Fruit fly (Drosophila melanogaster) whole organism, embryonic: Measurements from ENCODE around the gene CG4025.

Experiments used
- Bteb2 ChIP-seq: fragments of 200-800 bp; sonication (Bioruptor generic); optimal IDR thresholded peaks from 2 replicates; lab custom pipeline; 2016; ENCODE audit warnings: missing biosample characterization, missing genetic modification characterization
- CG12299 ChIP-seq: fragments of 200-800 bp; sonication (Bioruptor generic); optimal IDR thresholded peaks from 2 replicates; lab custom pipeline; 2018; ENCODE audit warnings: missing biosample characterization, mild to moderate bottlenecking, missing genetic modification characterization
- CG12769 ChIP-seq: fragments of 200-800 bp; sonication (Bioruptor generic); optimal IDR thresholded peaks from 2 replicates; lab custom pipeline; 2019; ENCODE audit warnings: missing biosample characterization, mild to moderate bottlenecking, missing genetic modification characterization, moderate library complexity
- CG13624 ChIP-seq: fragments of 200-800 bp; sonication (Bioruptor generic); optimal IDR thresholded peaks from 2 replicates; lab custom pipeline; 2016; ENCODE audit warnings: missing biosample characterization, missing genetic modification characterization
- CG14441 ChIP-seq: fragments of 200-800 bp; sonication (Bioruptor generic); IDR thresholded peaks from 2 replicates; pipeline ENCODE4 v1.3.6; 2022; ENCODE audit warnings: missing biosample characterization, missing genetic modification characterization
- CG15011 ChIP-seq: fragments of 200-800 bp; sonication (Bioruptor generic); optimal IDR thresholded peaks from 3 replicates; lab custom pipeline; 2018; ENCODE audit warnings: missing biosample characterization, mild to moderate bottlenecking, missing genetic modification characterization
- CG15479 ChIP-seq: fragments of 200-800 bp; sonication (Bioruptor generic); optimal IDR thresholded peaks from 3 replicates; lab custom pipeline; 2019; ENCODE audit warnings: missing biosample characterization, mild to moderate bottlenecking, missing genetic modification characterization, moderate library complexity
- CG15601 ChIP-seq: fragments of 200-800 bp; sonication (Bioruptor generic); optimal IDR thresholded peaks from 3 replicates; lab custom pipeline; 2019; ENCODE audit warnings: missing biosample characterization, mild to moderate bottlenecking, missing genetic modification characterization, moderate library complexity
- CG17186 ChIP-seq: fragments of 200-800 bp; sonication (Bioruptor generic); optimal IDR thresholded peaks from 3 replicates; lab custom pipeline; 2017; ENCODE audit warnings: missing biosample characterization, missing genetic modification reagents, missing genetic modification characterization
- CG17359 ChIP-seq: fragments of 200-800 bp; sonication (Bioruptor generic); optimal IDR thresholded peaks from 3 replicates; lab custom pipeline; 2018; ENCODE audit warnings: missing biosample characterization, mild to moderate bottlenecking, missing genetic modification characterization, moderate library complexity
- CG17385 ChIP-seq: fragments of 200-800 bp; sonication (Bioruptor generic); optimal IDR thresholded peaks from 3 replicates; lab custom pipeline; 2018; ENCODE audit warnings: missing biosample characterization, mild to moderate bottlenecking, missing genetic modification characterization
- CG17568 ChIP-seq: fragments of 200-800 bp; sonication (Bioruptor generic); optimal IDR thresholded peaks from 2 replicates; lab custom pipeline; 2018; ENCODE audit warnings: missing biosample characterization, mild to moderate bottlenecking, missing genetic modification characterization, moderate library complexity
- CG17612 ChIP-seq: fragments of 200-800 bp; sonication (Bioruptor generic); IDR thresholded peaks from 2 replicates; pipeline ENCODE4 v1.3.6; 2022; ENCODE audit warnings: missing biosample characterization, missing genetic modification characterization
- CG1792 ChIP-seq: fragments of 200-800 bp; sonication (Bioruptor generic); optimal IDR thresholded peaks from 2 replicates; lab custom pipeline; 2016; ENCODE audit warnings: missing biosample characterization, missing genetic modification characterization
- CG2199 ChIP-seq: fragments of 200-800 bp; sonication (Bioruptor generic); IDR thresholded peaks from 3 replicates; pipeline ENCODE4 v1.3.6; 2022; ENCODE audit warnings: missing biosample characterization, missing genetic modification characterization
- CG2889 ChIP-seq: fragments of 200-800 bp; sonication (Bioruptor generic); IDR thresholded peaks from 3 replicates; pipeline ENCODE4 v1.3.6; 2022; ENCODE audit warnings: missing biosample characterization, missing genetic modification characterization
- CG34422 ChIP-seq: fragments of 200-800 bp; sonication (Bioruptor generic); IDR thresholded peaks from 3 replicates; pipeline ENCODE4 v1.3.6; 2022; ENCODE audit warnings: missing biosample characterization, missing genetic modification characterization
- CG3838 ChIP-seq: fragments of 200-800 bp; sonication (Bioruptor generic); optimal IDR thresholded peaks from 3 replicates; lab custom pipeline; 2016; ENCODE audit warnings: missing biosample characterization, missing genetic modification characterization
- CG4282 ChIP-seq: fragments of 200-800 bp; sonication (Bioruptor generic); optimal IDR thresholded peaks from 2 replicates; lab custom pipeline; 2016; ENCODE audit warnings: missing biosample characterization, missing genetic modification characterization
- CG6791 ChIP-seq: fragments of 200-800 bp; sonication (Bioruptor generic); IDR thresholded peaks from 3 replicates; pipeline ENCODE4 v1.3.6; 2022; ENCODE audit warnings: missing biosample characterization, missing genetic modification characterization; ENCODE audit not compliant: partially characterized antibody
- CG8765 ChIP-seq: fragments of 200-800 bp; sonication (Bioruptor generic); IDR thresholded peaks from 2 replicates; pipeline ENCODE4 v1.3.6; 2022; ENCODE audit warnings: missing biosample characterization, missing genetic modification characterization
- Gsc ChIP-seq: fragments of 200-800 bp; sonication (Bioruptor generic); IDR thresholded peaks from 2 replicates; pipeline ENCODE4 v1.3.6; 2022; ENCODE audit warnings: missing biosample characterization, missing genetic modification characterization
- H2.0 ChIP-seq: fragments of 200-800 bp; sonication (Bioruptor generic); IDR thresholded peaks from 2 replicates; pipeline ENCODE4 v1.3.6; 2022; ENCODE audit warnings: missing biosample characterization, missing genetic modification characterization
- Hey ChIP-seq: fragments of 200-800 bp; sonication (Bioruptor generic); optimal IDR thresholded peaks from 3 replicates; lab custom pipeline; 2018; ENCODE audit warnings: missing biosample characterization, mild to moderate bottlenecking, missing genetic modification characterization
- Hmr ChIP-seq: fragments of 200-800 bp; sonication (Bioruptor generic); optimal IDR thresholded peaks from 3 replicates; lab custom pipeline; 2017; ENCODE audit warnings: mild to moderate bottlenecking, missing biosample characterization, missing genetic modification reagents, missing genetic modification characterization
- Med ChIP-seq: fragments of 200-800 bp; sonication (Bioruptor generic); peaks from one replicate; lab custom pipeline; 2016; ENCODE audit warnings: missing biosample characterization, missing genetic modification characterization, mild to moderate bottlenecking, inconsistent platforms, moderate library complexity
- Myb ChIP-seq: fragments of 200-800 bp; sonication (Bioruptor generic); optimal IDR thresholded peaks from 2 replicates; lab custom pipeline; 2016; ENCODE audit warnings: missing biosample characterization, missing genetic modification characterization
- NK7.1 ChIP-seq: fragments of 200-800 bp; sonication (Bioruptor generic); optimal IDR thresholded peaks from 3 replicates; lab custom pipeline; 2016; ENCODE audit warnings: missing biosample characterization, missing genetic modification characterization
- Optix ChIP-seq: fragments of 200-800 bp; sonication (Bioruptor generic); IDR thresholded peaks from 3 replicates; pipeline ENCODE4 v1.3.6; 2022; ENCODE audit warnings: missing biosample characterization, missing genetic modification characterization
- Rfx ChIP-seq: fragments of 200-800 bp; sonication (Bioruptor generic); IDR thresholded peaks from 2 replicates; pipeline ENCODE4 v1.3.6; 2022; ENCODE audit warnings: missing biosample characterization, missing genetic modification characterization
- Sry-δ ChIP-seq: fragments of 200-800 bp; sonication (Bioruptor generic); optimal IDR thresholded peaks from 2 replicates; lab custom pipeline; 2016; ENCODE audit warnings: missing biosample characterization, missing genetic modification characterization
- TFAM ChIP-seq: fragments of 200-800 bp; sonication (Bioruptor generic); optimal IDR thresholded peaks from 2 replicates; lab custom pipeline; 2017; ENCODE audit warnings: missing biosample characterization, missing genetic modification characterization, inconsistent platforms
- Taf1 ChIP-seq: fragments of 200-800 bp; sonication (Bioruptor generic); IDR thresholded peaks from 2 replicates; pipeline ENCODE4 v1.3.6; 2022; ENCODE audit warnings: missing biosample characterization, missing genetic modification characterization
- Tbp ChIP-seq: fragments of >200 bp; optimal IDR thresholded peaks from 2 replicates; lab custom pipeline; 2018; ENCODE audit warnings: missing biosample characterization, missing genetic modification characterization
- ab ChIP-seq: fragments of 200-800 bp; sonication (Bioruptor generic); optimal IDR thresholded peaks from 2 replicates; lab custom pipeline; 2016; ENCODE audit warnings: missing biosample characterization, missing genetic modification characterization
- ac ChIP-seq: fragments of 200-800 bp; sonication (Bioruptor generic); optimal IDR thresholded peaks from 3 replicates; lab custom pipeline; 2017; ENCODE audit warnings: missing biosample characterization, mild to moderate bottlenecking, missing genetic modification characterization
- amos ChIP-seq: fragments of 200-800 bp; sonication (Bioruptor generic); IDR thresholded peaks from 2 replicates; pipeline ENCODE4 v1.3.6; 2022; ENCODE audit warnings: missing biosample characterization, missing genetic modification characterization; ENCODE audit not compliant: partially characterized antibody
- ash1 ChIP-seq: fragments of 200-800 bp; sonication (Bioruptor generic); optimal IDR thresholded peaks from 2 replicates; lab custom pipeline; 2018; ENCODE audit warnings: missing biosample characterization, mild to moderate bottlenecking, missing genetic modification characterization
- chm ChIP-seq: fragments of 200-800 bp; sonication (Bioruptor generic); IDR thresholded peaks from 2 replicates; pipeline ENCODE4 v1.3.6; 2022; ENCODE audit warnings: missing biosample characterization, missing genetic modification characterization
- chn ChIP-seq: fragments of 200-800 bp; sonication (Bioruptor generic); optimal IDR thresholded peaks from 2 replicates; lab custom pipeline; 2016; ENCODE audit warnings: missing biosample characterization, missing genetic modification characterization
- dmrt99B ChIP-seq: fragments of 200-800 bp; sonication (Bioruptor generic); optimal IDR thresholded peaks from 2 replicates; lab custom pipeline; 2018; ENCODE audit warnings: missing biosample characterization, mild to moderate bottlenecking, missing genetic modification characterization, moderate library complexity
- gro ChIP-seq: fragments of 200-800 bp; sonication (Bioruptor generic); optimal IDR thresholded peaks from 2 replicates; lab custom pipeline; 2016; ENCODE audit warnings: missing biosample characterization, missing genetic modification characterization
- gsb-n ChIP-seq: fragments of 200-800 bp; sonication (Bioruptor generic); optimal IDR thresholded peaks from 3 replicates; lab custom pipeline; 2018; ENCODE audit warnings: missing biosample characterization, mild to moderate bottlenecking, missing genetic modification characterization
- her ChIP-seq: fragments of 200-800 bp; sonication (Bioruptor generic); optimal IDR thresholded peaks from 2 replicates; lab custom pipeline; 2016; ENCODE audit warnings: missing biosample characterization, missing genetic modification characterization
- pum ChIP-seq: fragments of 200-800 bp; sonication (Bioruptor generic); optimal IDR thresholded peaks from 2 replicates; lab custom pipeline; 2016; ENCODE audit warnings: missing biosample characterization, missing genetic modification characterization
- schlank ChIP-seq: fragments of 200-800 bp; sonication (Bioruptor generic); optimal IDR thresholded peaks from 2 replicates; lab custom pipeline; 2018; ENCODE audit warnings: missing biosample characterization, mild to moderate bottlenecking, missing genetic modification characterization
- shn ChIP-seq: fragments of 200-800 bp; sonication (Bioruptor generic); optimal IDR thresholded peaks from 3 replicates; lab custom pipeline; 2016; ENCODE audit warnings: missing biosample characterization, missing genetic modification characterization
- sna ChIP-seq: fragments of 200-800 bp; sonication (Bioruptor generic); IDR thresholded peaks from 2 replicates; pipeline ENCODE4 v1.3.6; 2022; ENCODE audit warnings: missing biosample characterization, missing genetic modification characterization; ENCODE audit not compliant: partially characterized antibody
- stwl ChIP-seq: fragments of 200-800 bp; sonication (Bioruptor generic); optimal IDR thresholded peaks from 3 replicates; lab custom pipeline; 2018; ENCODE audit warnings: missing biosample characterization, mild to moderate bottlenecking, missing genetic modification characterization, moderate library complexity

The CG4025 gene

DNA sequence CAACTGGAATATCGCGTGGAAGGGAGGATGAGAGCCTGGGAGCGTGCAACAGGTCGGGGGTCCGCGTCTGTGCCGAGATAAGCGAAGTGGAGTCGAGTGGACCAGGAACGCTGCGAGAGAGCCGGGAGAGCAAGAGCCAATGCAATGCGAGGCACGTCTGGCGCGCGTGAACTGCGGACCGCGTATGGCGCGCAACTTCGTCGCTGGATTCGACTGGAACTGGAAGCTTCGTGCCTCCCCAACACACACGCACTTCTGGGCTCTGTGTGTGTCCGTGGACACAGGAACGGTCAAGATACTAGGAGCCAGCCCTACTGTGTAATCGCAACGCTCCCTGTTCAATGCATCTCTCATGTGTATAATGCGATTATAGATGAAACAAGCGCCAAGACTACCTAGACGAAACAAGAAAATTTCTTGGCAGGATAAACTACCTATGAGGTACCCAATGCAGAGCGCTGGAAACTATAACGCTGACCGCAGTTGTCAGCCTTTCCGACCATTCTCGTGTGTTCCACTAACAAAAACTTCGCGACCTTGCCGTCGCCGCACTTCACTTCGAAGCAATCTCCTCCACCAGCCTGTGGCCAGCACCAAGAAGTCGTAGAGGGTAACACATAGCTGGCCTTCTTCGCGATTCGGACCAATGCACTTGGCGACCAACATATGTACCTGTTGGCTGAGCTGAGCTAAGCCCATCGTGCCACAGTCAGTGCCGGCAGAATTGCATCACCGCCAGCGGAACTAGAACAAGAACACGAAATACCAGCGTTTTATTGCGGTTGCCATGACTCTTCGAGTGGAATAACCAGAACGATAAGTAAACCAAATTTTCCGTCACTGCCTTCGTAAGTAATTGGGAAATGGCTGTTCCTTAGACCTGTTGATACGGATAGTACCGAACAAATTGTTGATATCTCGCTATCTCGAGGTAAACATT, 4.6 kb upstream of the CG4025 start, which contains the start of gene Rtca (continued):
- TF ChIP-seq H2.0 (GFP tag; lab: Robert Waterston, UW), result peak; percentile 60
- TF ChIP-seq gsb-n (tag; lab: Kevin White, UChicago), result no peak
- TF ChIP-seq CG12299 (tag; lab: Kevin White, UChicago), result peak; percentile 54
- peak; percentile 86 for TF ChIP-seq her (GFP tag; lab: Kevin White, UChicago)
- TF ChIP-seq shn (GFP tag; lab: Kevin White, UChicago), result peak; percentile 55
- TF ChIP-seq CG6791 (GFP tag; lab: Robert Waterston, UW), result no peak
- no peak for TF ChIP-seq Tbp
- TF ChIP-seq CG1792, result peak; percentile 13
- peak; percentile 23; the same call in 1 of the 2 replicates for TF ChIP-seq amos (GFP tag; lab: Robert Waterston, UW)
- peak; percentile 84 for TF ChIP-seq Hmr (GFP tag; lab: Kevin White, UChicago)
- TF ChIP-seq ash1 (GFP tag; lab: Kevin White, UChicago), result no peak
- no peak for TF ChIP-seq Hey (tag; lab: Kevin White, UChicago)
- TF ChIP-seq Myb (GFP tag; lab: Kevin White, UChicago), result peak; percentile 66
- TF ChIP-seq Med, result peak; percentile 93
- no peak for TF ChIP-seq chm (GFP tag; lab: Robert Waterston, UW)
- TF ChIP-seq dmrt99B (tag; lab: Kevin White, UChicago), result peak; percentile 83
- peak; percentile 45 for TF ChIP-seq pum (GFP tag; lab: Kevin White, UChicago)
- TF ChIP-seq TFAM (GFP tag; lab: Kevin White, UChicago), result no peak
- peak; percentile 32 for TF ChIP-seq chn (GFP tag; lab: Kevin White, UChicago)
- TF ChIP-seq CG2889 (GFP tag; lab: Robert Waterston, UW), result 0 out of 3 replicates have a peak, but pooled peaks have one; percentile 14
- TF ChIP-seq ac, result no peak
- TF ChIP-seq Rfx (GFP tag; lab: Robert Waterston, UW), result peak; percentile 73
- no peak for TF ChIP-seq CG17612 (GFP tag; lab: Robert Waterston, UW)
- TF ChIP-seq Gsc (GFP tag; lab: Robert Waterston, UW), result no peak
- peak; percentile 44; the same call in 1 of the 3 replicates for TF ChIP-seq CG34422 (GFP tag; lab: Robert Waterston, UW)
- no peak for TF ChIP-seq CG17568 (GFP tag; lab: Kevin White, UChicago)
- peak; percentile 63 for TF ChIP-seq CG17385 (GFP tag; lab: Kevin White, UChicago)
- peak; percentile 10 for TF ChIP-seq CG15479 (GFP tag; lab: Kevin White, UChicago)
- peak; percentile 42 for TF ChIP-seq gro (GFP tag; lab: Kevin White, UChicago)
- no peak for TF ChIP-seq stwl (tag; lab: Kevin White, UChicago)
- peak; percentile 25; the same call in 1 of the 2 replicates for TF ChIP-seq Taf1
- peak; percentile 51 for TF ChIP-seq CG13624 (GFP tag; lab: Kevin White, UChicago)
- TF ChIP-seq CG15601 (tag; lab: Kevin White, UChicago), result peak; percentile 4
- TF ChIP-seq ab (GFP tag; lab: Kevin White, UChicago), result no peak
- TF ChIP-seq NK7.1, result peak; percentile 41
- TF ChIP-seq Optix (GFP tag; lab: Robert Waterston, UW), result peak; percentile 65; the same call in 1 of the 3 replicates
- TF ChIP-seq CG8765 (GFP tag; lab: Robert Waterston, UW), result no peak
- peak; percentile 78 for TF ChIP-seq CG14441 (GFP tag; lab: Robert Waterston, UW)
- no peak for TF ChIP-seq CG3838
- TF ChIP-seq CG4282 (GFP tag; lab: Kevin White, UChicago), result peak; percentile 13
- TF ChIP-seq Bteb2 (GFP tag; lab: Kevin White, UChicago), result peak; percentile 52
- TF ChIP-seq Sry-δ (GFP tag; lab: Kevin White, UChicago), result peak; percentile 17
- no peak for TF ChIP-seq CG17186 (GFP tag; lab: Kevin White, UChicago)
- TF ChIP-seq CG17359, result peak; percentile 58
- TF ChIP-seq CG15011 (GFP tag; lab: Kevin White, UChicago), result no peak
- TF ChIP-seq schlank (tag; lab: Kevin White, UChicago), result peak; percentile 43
- no peak for TF ChIP-seq CG2199 (GFP tag; lab: Robert Waterston, UW)
- peak; percentile 75 for TF ChIP-seq CG12769 (tag; lab: Kevin White, UChicago)
- TF ChIP-seq sna, result no peak
